Fruit fly (Drosophila melanogaster) whole organism, embryonic: Measurements from ENCODE around the gene GstO2.

Experiments used
- Adf1 ChIP-seq: fragments of 200-800 bp; sonication (Bioruptor generic); IDR thresholded peaks from 2 replicates; pipeline ENCODE4 v1.3.6; 2022; ENCODE audit warnings: missing biosample characterization, missing genetic modification characterization
- Aef1 ChIP-seq: fragments of 200-800 bp; sonication (Bioruptor generic); IDR thresholded peaks from 3 replicates; pipeline ENCODE4 v1.3.6; 2022; ENCODE audit warnings: missing biosample characterization, missing genetic modification characterization
- Antp ChIP-seq: fragments of 200-800 bp; sonication (Bioruptor generic); optimal IDR thresholded peaks from 3 replicates; lab custom pipeline; 2016; ENCODE audit warnings: missing biosample characterization, missing genetic modification characterization
- CG10267 ChIP-seq: fragments of 200-800 bp; sonication (Bioruptor generic); optimal IDR thresholded peaks from 2 replicates; lab custom pipeline; 2018; ENCODE audit warnings: missing biosample characterization, mild to moderate bottlenecking, missing genetic modification characterization, moderate library complexity
- CG11085 ChIP-seq: fragments of 200-800 bp; sonication (Bioruptor generic); IDR thresholded peaks from 2 replicates; pipeline ENCODE4 v1.3.6; 2022; ENCODE audit warnings: missing biosample characterization, missing genetic modification characterization
- CG12219 ChIP-seq: fragments of 200-800 bp; sonication (Bioruptor generic); optimal IDR thresholded peaks from 3 replicates; lab custom pipeline; 2018; ENCODE audit warnings: missing biosample characterization, mild to moderate bottlenecking, missing genetic modification characterization
- CG12299 ChIP-seq: fragments of 200-800 bp; sonication (Bioruptor generic); optimal IDR thresholded peaks from 2 replicates; lab custom pipeline; 2018; ENCODE audit warnings: missing biosample characterization, mild to moderate bottlenecking, missing genetic modification characterization
- CG14710 ChIP-seq: fragments of 200-800 bp; sonication (Bioruptor generic); optimal IDR thresholded peaks from 3 replicates; lab custom pipeline; 2019; ENCODE audit warnings: missing biosample characterization, mild to moderate bottlenecking, missing genetic modification characterization, moderate library complexity
- CG14860 ChIP-seq: fragments of 200-800 bp; sonication (Bioruptor generic); IDR thresholded peaks from 3 replicates; pipeline ENCODE4 v1.3.6; 2022; ENCODE audit warnings: missing biosample characterization, missing genetic modification characterization; ENCODE audit not compliant: partially characterized antibody
- CG17361 ChIP-seq: fragments of 200-800 bp; sonication (Bioruptor generic); IDR thresholded peaks from 3 replicates; pipeline ENCODE4 v1.3.6; 2022; ENCODE audit warnings: missing biosample characterization, missing genetic modification characterization
- CG18262 ChIP-seq: fragments of 200-800 bp; optimal IDR thresholded peaks from 3 replicates; lab custom pipeline; 2019; ENCODE audit warnings: missing biosample characterization, mild to moderate bottlenecking, missing genetic modification characterization, moderate library complexity
- CG2678 ChIP-seq: fragments of 200-800 bp; sonication (Bioruptor generic); optimal IDR thresholded peaks from 3 replicates; lab custom pipeline; 2019; ENCODE audit warnings: missing biosample characterization, mild to moderate bottlenecking, missing genetic modification characterization, moderate library complexity
- CG2712 ChIP-seq: fragments of 200-800 bp; optimal IDR thresholded peaks from 3 replicates; lab custom pipeline; 2019; ENCODE audit warnings: missing biosample characterization, mild to moderate bottlenecking, missing genetic modification characterization, moderate library complexity
- CG3065 ChIP-seq: fragments of 200-800 bp; sonication (Bioruptor generic); optimal IDR thresholded peaks from 2 replicates; lab custom pipeline; 2016; ENCODE audit warnings: missing biosample characterization, missing genetic modification characterization
- CG3995 ChIP-seq: fragments of 200-800 bp; sonication (Bioruptor generic); optimal IDR thresholded peaks from 3 replicates; lab custom pipeline; 2016; ENCODE audit warnings: missing biosample characterization, missing genetic modification characterization
- CG5180 ChIP-seq: fragments of 200-800 bp; sonication (Bioruptor generic); optimal IDR thresholded peaks from 3 replicates; lab custom pipeline; 2017; ENCODE audit warnings: missing biosample characterization, missing genetic modification characterization, mild to moderate bottlenecking, moderate library complexity, missing genetic modification reagents
- CG9817 ChIP-seq: fragments of 200-800 bp; sonication (Bioruptor generic); optimal IDR thresholded peaks from 2 replicates; lab custom pipeline; 2018; ENCODE audit warnings: missing biosample characterization, mild to moderate bottlenecking, missing genetic modification characterization, moderate library complexity
- CG9932 ChIP-seq: fragments of 200-800 bp; sonication (Bioruptor generic); IDR thresholded peaks from 2 replicates; pipeline ENCODE4 v1.3.6; 2022; ENCODE audit warnings: missing biosample characterization, missing genetic modification characterization
- Gsc ChIP-seq: fragments of 200-800 bp; sonication (Bioruptor generic); IDR thresholded peaks from 2 replicates; pipeline ENCODE4 v1.3.6; 2022; ENCODE audit warnings: missing biosample characterization, missing genetic modification characterization
- Hr3 ChIP-seq: fragments of 200-800 bp; sonication (Bioruptor generic); optimal IDR thresholded peaks from 3 replicates; lab custom pipeline; 2016; ENCODE audit warnings: missing biosample characterization, missing genetic modification characterization
- Hsf ChIP-seq: fragments of 200-800 bp; sonication (Bioruptor generic); optimal IDR thresholded peaks from 3 replicates; lab custom pipeline; 2016; ENCODE audit warnings: missing biosample characterization, missing genetic modification characterization
- Lhr ChIP-seq: fragments of 200-800 bp; sonication (Bioruptor generic); optimal IDR thresholded peaks from 3 replicates; lab custom pipeline; 2017; ENCODE audit warnings: mild to moderate bottlenecking, missing biosample characterization, missing genetic modification reagents, missing genetic modification characterization
- Lim3 ChIP-seq: fragments of 200-800 bp; sonication (Bioruptor generic); IDR thresholded peaks from 2 replicates; pipeline ENCODE4 v1.3.6; 2022; ENCODE audit warnings: missing biosample characterization, missing genetic modification characterization
- Neu2 ChIP-seq: fragments of 200-800 bp; sonication (Bioruptor generic); optimal IDR thresholded peaks from 3 replicates; lab custom pipeline; 2016; ENCODE audit warnings: missing biosample characterization, missing genetic modification characterization, borderline replicate concordance
- Nf-YB ChIP-seq: fragments of 200-800 bp; sonication (Bioruptor generic); optimal IDR thresholded peaks from 3 replicates; lab custom pipeline; 2019; ENCODE audit warnings: missing biosample characterization, mild to moderate bottlenecking, missing genetic modification characterization, moderate library complexity
- Pdp1 ChIP-seq, 2 experiments: fragments of 200-800 bp; sonication (Bioruptor generic); optimal IDR thresholded peaks; 3 replicates each; lab custom pipeline; 2016; ENCODE audit warnings: missing biosample characterization in 2 of 2, missing genetic modification characterization in 2 of 2, mild to moderate bottlenecking in 1 of 2, moderate library complexity in 1 of 2
- Rfx ChIP-seq: fragments of 200-800 bp; sonication (Bioruptor generic); IDR thresholded peaks from 2 replicates; pipeline ENCODE4 v1.3.6; 2022; ENCODE audit warnings: missing biosample characterization, missing genetic modification characterization
- Rx ChIP-seq: fragments of 200-800 bp; sonication (Bioruptor generic); IDR thresholded peaks from 2 replicates; pipeline ENCODE4 v1.3.6; 2022; ENCODE audit warnings: missing biosample characterization, missing genetic modification characterization
- Sin3A ChIP-seq: fragments of >200 bp; optimal IDR thresholded peaks from 2 replicates; lab custom pipeline; 2018
- Sry-β ChIP-seq: fragments of 200-800 bp; sonication (Bioruptor generic); optimal IDR thresholded peaks from 2 replicates; lab custom pipeline; 2018; ENCODE audit warnings: missing biosample characterization, mild to moderate bottlenecking, missing genetic modification characterization, moderate library complexity
- cg ChIP-seq: fragments of 200-800 bp; sonication (Bioruptor generic); optimal IDR thresholded peaks from 3 replicates; lab custom pipeline; 2019; ENCODE audit warnings: missing biosample characterization, mild to moderate bottlenecking, missing genetic modification characterization, moderate library complexity
- chif ChIP-seq, 2 experiments: fragments of 200-800 bp; sonication (Bioruptor generic); optimal IDR thresholded peaks; 3 replicates each; lab custom pipeline; 2016; ENCODE audit warnings: missing biosample characterization in 2 of 2, missing genetic modification characterization in 2 of 2
- dati ChIP-seq: fragments of 200-800 bp; sonication (Bioruptor generic); IDR thresholded peaks from 2 replicates; pipeline ENCODE4 v1.3.6; 2022; ENCODE audit warnings: missing biosample characterization, missing genetic modification characterization
- dm ChIP-seq: fragments of 200-800 bp; sonication (Bioruptor generic); optimal IDR thresholded peaks from 3 replicates; lab custom pipeline; 2016; ENCODE audit warnings: missing biosample characterization, missing genetic modification characterization
- emc ChIP-seq: fragments of 200-800 bp; sonication (Bioruptor generic); optimal IDR thresholded peaks from 2 replicates; lab custom pipeline; 2016; ENCODE audit warnings: missing biosample characterization, missing genetic modification characterization
- fd64A ChIP-seq: fragments of 200-800 bp; sonication (Bioruptor generic); optimal IDR thresholded peaks from 3 replicates; lab custom pipeline; 2018; ENCODE audit warnings: missing biosample characterization, mild to moderate bottlenecking, missing genetic modification characterization
- fd96Cb ChIP-seq: fragments of 200-800 bp; sonication (Bioruptor generic); optimal IDR thresholded peaks from 2 replicates; lab custom pipeline; 2018; ENCODE audit warnings: missing biosample characterization, mild to moderate bottlenecking, missing genetic modification characterization, moderate library complexity
- ftz-f1 ChIP-seq: fragments of 200-800 bp; sonication (Bioruptor generic); optimal IDR thresholded peaks from 2 replicates; lab custom pipeline; 2016; ENCODE audit warnings: missing biosample characterization, missing genetic modification characterization
- gce ChIP-seq: fragments of 200-800 bp; sonication (Bioruptor generic); IDR thresholded peaks from 3 replicates; pipeline ENCODE4 v1.3.6; 2022; ENCODE audit warnings: missing biosample characterization, missing genetic modification characterization
- gsb ChIP-seq: fragments of 200-800 bp; sonication (Bioruptor generic); IDR thresholded peaks from 2 replicates; pipeline ENCODE4 v1.3.6; 2022; ENCODE audit warnings: missing biosample characterization, missing genetic modification characterization
- lola ChIP-seq, 3 experiments: fragments of >200 bp in 2 of 3; fragments of 200-800 bp in 1 of 3; sonication (Bioruptor generic) in 1 of 3; optimal IDR thresholded peaks; 2 replicates each; lab custom pipeline; 2017 to 2019; ENCODE audit warnings: missing biosample characterization in 3 of 3, missing genetic modification characterization in 3 of 3, mild to moderate bottlenecking in 1 of 3, moderate library complexity in 1 of 3
- nau ChIP-seq: fragments of 200-800 bp; sonication (Bioruptor generic); optimal IDR thresholded peaks from 3 replicates; lab custom pipeline; 2017; ENCODE audit warnings: missing biosample characterization, mild to moderate bottlenecking, missing genetic modification characterization, missing genetic modification reagents
- pum ChIP-seq: fragments of 200-800 bp; sonication (Bioruptor generic); optimal IDR thresholded peaks from 2 replicates; lab custom pipeline; 2016; ENCODE audit warnings: missing biosample characterization, missing genetic modification characterization
- sc ChIP-seq, 3 experiments: fragments of >200 bp in 2 of 3; fragments of 200-800 bp in 1 of 3; sonication (Bioruptor generic) in 1 of 3; optimal IDR thresholded peaks; 2 replicates in 2 of 3; 3 replicates in 1 of 3; lab custom pipeline; 2017; ENCODE audit warnings: mild to moderate bottlenecking in 1 of 3, missing biosample characterization in 1 of 3, missing genetic modification characterization in 1 of 3, missing genetic modification reagents in 1 of 3
- schlank ChIP-seq: fragments of 200-800 bp; sonication (Bioruptor generic); optimal IDR thresholded peaks from 2 replicates; lab custom pipeline; 2018; ENCODE audit warnings: missing biosample characterization, mild to moderate bottlenecking, missing genetic modification characterization
- sens-2 ChIP-seq: fragments of 200-800 bp; sonication (Bioruptor generic); IDR thresholded peaks from 2 replicates; pipeline ENCODE4 v1.3.6; 2022; ENCODE audit warnings: missing biosample characterization, missing genetic modification characterization
- so ChIP-seq: fragments of 200-800 bp; sonication (Bioruptor generic); IDR thresholded peaks from 3 replicates; pipeline ENCODE4 v1.3.6; 2022; ENCODE audit warnings: missing biosample characterization, missing genetic modification characterization
- ssp ChIP-seq: fragments of 200-800 bp; sonication (Bioruptor generic); IDR thresholded peaks from 2 replicates; pipeline ENCODE4 v1.3.6; 2022; ENCODE audit warnings: missing biosample characterization, missing genetic modification characterization
- trem ChIP-seq: fragments of 200-800 bp; optimal IDR thresholded peaks from 3 replicates; lab custom pipeline; 2019; ENCODE audit warnings: missing biosample characterization, mild to moderate bottlenecking, missing genetic modification characterization, moderate library complexity
- tup ChIP-seq: fragments of 200-800 bp; sonication (Bioruptor generic); optimal IDR thresholded peaks from 2 replicates; lab custom pipeline; 2016; ENCODE audit warnings: missing biosample characterization, mild to moderate bottlenecking, missing genetic modification characterization, moderate library complexity
- vnd ChIP-seq: fragments of 200-800 bp; sonication (Bioruptor generic); IDR thresholded peaks from 3 replicates; pipeline ENCODE4 v1.3.6; 2022; ENCODE audit warnings: missing biosample characterization, missing genetic modification characterization; ENCODE audit not compliant: partially characterized antibody
- yki ChIP-seq: fragments of >200 bp; optimal IDR thresholded peaks from 3 replicates; lab custom pipeline; 2018

Gene GstO2

dm6 chr3L:8543866-8544265, 20.6 kb upstream of the GstO2 start (continued):
- TF ChIP-seq lola (GFP tag; optimal IDR thresholded peaks at IDR 0.05; lab: Kevin White, UChicago): peak in 1 of 3 experiments; percentile 40
- TF ChIP-seq Rfx (GFP tag; lab: Robert Waterston, UW): peak; percentile 23; the same call in 1 of the 2 replicates
- TF ChIP-seq nau (GFP tag; lab: Kevin White, UChicago): no peak
- TF ChIP-seq Aef1 (GFP tag; lab: Robert Waterston, UW): no peak
- TF ChIP-seq gsb (GFP tag; lab: Robert Waterston, UW): no peak
- no peak for TF ChIP-seq CG5180
- TF ChIP-seq CG14710: peak; percentile 21
- TF ChIP-seq Pdp1 (GFP tag; optimal IDR thresholded peaks at IDR 0.05; lab: Kevin White, UChicago): peak in 1 of 2 experiments; percentile 2
- no peak for TF ChIP-seq schlank (tag; lab: Kevin White, UChicago)
- TF ChIP-seq dm: no peak
- no peak for TF ChIP-seq CG11085
- no peak for TF ChIP-seq CG3995 (GFP tag; lab: Kevin White, UChicago)
- TF ChIP-seq CG3065 (GFP tag; lab: Kevin White, UChicago): no peak
- TF ChIP-seq cg: no peak
- TF ChIP-seq emc (GFP tag; lab: Kevin White, UChicago): no peak
- no peak for TF ChIP-seq CG9932
- no peak for TF ChIP-seq trem (tag; lab: Kevin White, UChicago)
- no peak for TF ChIP-seq Sry-β (GFP tag; lab: Kevin White, UChicago)
- no peak for TF ChIP-seq Sin3A
- TF ChIP-seq pum (GFP tag; lab: Kevin White, UChicago): no peak
- TF ChIP-seq CG12219 (GFP tag; lab: Kevin White, UChicago): no peak
- TF ChIP-seq CG9817: peak; percentile 2
- TF ChIP-seq chif (GFP tag; optimal IDR thresholded peaks at IDR 0.05; lab: Kevin White, UChicago): no peak
- no peak for TF ChIP-seq yki (lab: Kevin White, UChicago)
- no peak for TF ChIP-seq Neu2
- no peak for TF ChIP-seq vnd
- no peak for TF ChIP-seq ssp (GFP tag; lab: Robert Waterston, UW)
- TF ChIP-seq tup (GFP tag; lab: Kevin White, UChicago): no peak
- no peak for TF ChIP-seq gce
- TF ChIP-seq Rx (GFP tag; lab: Robert Waterston, UW): no peak
- TF ChIP-seq CG14860: no peak
- peak; percentile 43 for TF ChIP-seq CG2678
- TF ChIP-seq dati (GFP tag; lab: Robert Waterston, UW): no peak
- no peak for TF ChIP-seq Antp (GFP tag; lab: Kevin White, UChicago)
- peak; percentile 44 for TF ChIP-seq CG2712
- TF ChIP-seq sens-2 (GFP tag; lab: Robert Waterston, UW): no peak
- no peak for TF ChIP-seq Nf-YB (GFP tag; lab: Kevin White, UChicago)
- TF ChIP-seq CG18262 (tag; lab: Kevin White, UChicago): peak; percentile 37
- no peak for TF ChIP-seq CG17361 (GFP tag; lab: Robert Waterston, UW)
- TF ChIP-seq CG12299 (tag; lab: Kevin White, UChicago): no peak
- peak; percentile 27 for TF ChIP-seq fd96Cb (tag; lab: Kevin White, UChicago)
- peak; percentile 2 for TF ChIP-seq CG10267 (tag; lab: Kevin White, UChicago)
- TF ChIP-seq Hr3 (GFP tag; lab: Kevin White, UChicago): no peak
- no peak for TF ChIP-seq Lim3 (GFP tag; lab: Robert Waterston, UW)
- no peak for TF ChIP-seq Gsc (GFP tag; lab: Robert Waterston, UW)
- TF ChIP-seq sc (optimal IDR thresholded peaks at IDR 0.05; lab: Kevin White, UChicago): no peak
- TF ChIP-seq sc (GFP tag; optimal IDR thresholded peaks at IDR 0.05; lab: Kevin White, UChicago): no peak
- no peak for TF ChIP-seq Adf1
- no peak for TF ChIP-seq ftz-f1 (GFP tag; lab: Kevin White, UChicago)
- no peak for TF ChIP-seq fd64A (GFP tag; lab: Kevin White, UChicago)
- TF ChIP-seq so (GFP tag; lab: Robert Waterston, UW): no peak
- TF ChIP-seq Hsf (GFP tag; lab: Kevin White, UChicago): no peak
- TF ChIP-seq Lhr (GFP tag; lab: Kevin White, UChicago): no peak
